Fruit fly (Drosophila melanogaster) whole organism, embryonic: ENCODE results near the gene Eaat2.
A peak's percentile ranks its signal among the peaks of the same experiment; 100 is the strongest.

Source experiments
- Atf3 ChIP-seq: fragments of 200-800 bp; sonication (Bioruptor generic); optimal IDR thresholded peaks from 3 replicates; lab custom pipeline; 2016; ENCODE audit warnings: missing biosample characterization, missing genetic modification characterization
- Bdp1 ChIP-seq: fragments of 200-800 bp; sonication (Bioruptor generic); optimal IDR thresholded peaks from 3 replicates; lab custom pipeline; 2016; ENCODE audit warnings: missing biosample characterization, missing genetic modification characterization
- CG11456 ChIP-seq: fragments of 200-800 bp; sonication (Bioruptor generic); IDR thresholded peaks from 3 replicates; pipeline ENCODE4 v1.3.6; 2022; ENCODE audit warnings: missing biosample characterization, missing genetic modification characterization
- CG12769 ChIP-seq: fragments of 200-800 bp; sonication (Bioruptor generic); optimal IDR thresholded peaks from 2 replicates; lab custom pipeline; 2019; ENCODE audit warnings: missing biosample characterization, mild to moderate bottlenecking, missing genetic modification characterization, moderate library complexity
- CG13296 ChIP-seq: fragments of 200-800 bp; sonication (Bioruptor generic); optimal IDR thresholded peaks from 3 replicates; lab custom pipeline; 2018; ENCODE audit warnings: missing biosample characterization, mild to moderate bottlenecking, missing genetic modification characterization
- CG13424 ChIP-seq: fragments of 200-800 bp; sonication (Bioruptor generic); optimal IDR thresholded peaks from 2 replicates; lab custom pipeline; 2019; ENCODE audit warnings: missing biosample characterization, mild to moderate bottlenecking, missing genetic modification characterization, moderate library complexity
- CG15269 ChIP-seq: fragments of 200-800 bp; sonication (Bioruptor generic); optimal IDR thresholded peaks from 2 replicates; lab custom pipeline; 2018; ENCODE audit warnings: missing biosample characterization, mild to moderate bottlenecking, missing genetic modification characterization, moderate library complexity
- CG16815 ChIP-seq: fragments of 200-800 bp; sonication (Bioruptor generic); optimal IDR thresholded peaks from 3 replicates; lab custom pipeline; 2017; ENCODE audit warnings: missing biosample characterization, mild to moderate bottlenecking, missing genetic modification characterization
- CG17186 ChIP-seq: fragments of 200-800 bp; sonication (Bioruptor generic); optimal IDR thresholded peaks from 3 replicates; lab custom pipeline; 2017; ENCODE audit warnings: missing biosample characterization, missing genetic modification reagents, missing genetic modification characterization
- CG17802 ChIP-seq: fragments of 200-800 bp; sonication (Bioruptor generic); optimal IDR thresholded peaks from 2 replicates; lab custom pipeline; 2018; ENCODE audit warnings: missing biosample characterization, mild to moderate bottlenecking, missing genetic modification characterization, moderate library complexity
- CG2116 ChIP-seq: fragments of 200-800 bp; sonication (Bioruptor generic); optimal IDR thresholded peaks from 3 replicates; lab custom pipeline; 2018; ENCODE audit warnings: missing biosample characterization, mild to moderate bottlenecking, missing genetic modification characterization
- CG2120 ChIP-seq: fragments of 200-800 bp; sonication (Bioruptor generic); optimal IDR thresholded peaks from 3 replicates; lab custom pipeline; 2016; ENCODE audit warnings: missing biosample characterization, missing genetic modification characterization
- CG33213 ChIP-seq: fragments of 200-800 bp; sonication (Bioruptor generic); optimal IDR thresholded peaks from 3 replicates; lab custom pipeline; 2016; ENCODE audit warnings: missing biosample characterization, missing genetic modification characterization
- CG4730 ChIP-seq: fragments of 200-800 bp; sonication (Bioruptor generic); IDR thresholded peaks from 2 replicates; pipeline ENCODE4 v1.3.6; 2022; ENCODE audit warnings: missing biosample characterization, missing genetic modification characterization
- CG7372 ChIP-seq: fragments of 200-800 bp; sonication (Bioruptor generic); IDR thresholded peaks from 2 replicates; pipeline ENCODE4 v1.3.6; 2022; ENCODE audit warnings: missing biosample characterization, missing genetic modification characterization
- CG7928 ChIP-seq: fragments of 200-800 bp; sonication (Bioruptor generic); optimal IDR thresholded peaks from 2 replicates; lab custom pipeline; 2017; ENCODE audit warnings: missing biosample characterization, mild to moderate bottlenecking, missing genetic modification characterization
- CG7987 ChIP-seq: fragments of 200-800 bp; sonication (Bioruptor generic); optimal IDR thresholded peaks from 2 replicates; lab custom pipeline; 2018; ENCODE audit warnings: missing biosample characterization, mild to moderate bottlenecking, missing genetic modification characterization, moderate library complexity
- CG8290 ChIP-seq, 3 experiments: fragments of 200-800 bp; sonication (Bioruptor generic); optimal IDR thresholded peaks; 2 replicates each; lab custom pipeline; 2016 to 2019; ENCODE audit warnings: missing biosample characterization in 3 of 3, missing genetic modification characterization in 3 of 3, mild to moderate bottlenecking in 2 of 3, moderate library complexity in 1 of 3
- CG8944 ChIP-seq: fragments of 200-800 bp; sonication (Bioruptor generic); optimal IDR thresholded peaks from 3 replicates; lab custom pipeline; 2016; ENCODE audit warnings: missing biosample characterization, missing genetic modification characterization
- CG9727 ChIP-seq: fragments of 200-800 bp; sonication (Bioruptor generic); optimal IDR thresholded peaks from 3 replicates; lab custom pipeline; 2017; ENCODE audit warnings: missing biosample characterization, mild to moderate bottlenecking, missing genetic modification characterization
- Gug ChIP-seq: fragments of 200-800 bp; sonication (Bioruptor generic); IDR thresholded peaks from 4 replicates; pipeline ENCODE4 v1.3.6; 2022; ENCODE audit warnings: missing biosample characterization, missing genetic modification characterization
- H15 ChIP-seq: fragments of 200-800 bp; sonication (Bioruptor generic); IDR thresholded peaks from 3 replicates; pipeline ENCODE4 v1.3.6; 2022; ENCODE audit warnings: missing biosample characterization, missing genetic modification characterization
- HHEX ChIP-seq: fragments of 200-800 bp; sonication (Bioruptor generic); optimal IDR thresholded peaks from 3 replicates; lab custom pipeline; 2017; ENCODE audit warnings: missing biosample characterization, mild to moderate bottlenecking, missing genetic modification characterization, missing genetic modification reagents
- Lim3 ChIP-seq: fragments of 200-800 bp; sonication (Bioruptor generic); IDR thresholded peaks from 2 replicates; pipeline ENCODE4 v1.3.6; 2022; ENCODE audit warnings: missing biosample characterization, missing genetic modification characterization
- Mrtf ChIP-seq: fragments of 200-800 bp; sonication (Bioruptor generic); IDR thresholded peaks from 3 replicates; pipeline ENCODE4 v1.3.6; 2022; ENCODE audit warnings: missing biosample characterization, missing genetic modification characterization
- Pdp1 ChIP-seq, 2 experiments: fragments of 200-800 bp; sonication (Bioruptor generic); optimal IDR thresholded peaks; 3 replicates each; lab custom pipeline; 2016; ENCODE audit warnings: missing biosample characterization in 2 of 2, missing genetic modification characterization in 2 of 2, mild to moderate bottlenecking in 1 of 2, moderate library complexity in 1 of 2
- TFAM ChIP-seq: fragments of 200-800 bp; sonication (Bioruptor generic); optimal IDR thresholded peaks from 2 replicates; lab custom pipeline; 2017; ENCODE audit warnings: missing biosample characterization, missing genetic modification characterization, inconsistent platforms
- Usf ChIP-seq: fragments of 200-800 bp; sonication (Bioruptor generic); optimal IDR thresholded peaks from 2 replicates; lab custom pipeline; 2017; ENCODE audit warnings: missing genotype, missing biosample characterization, missing genetic modification characterization
- ab ChIP-seq: fragments of 200-800 bp; sonication (Bioruptor generic); optimal IDR thresholded peaks from 2 replicates; lab custom pipeline; 2016; ENCODE audit warnings: missing biosample characterization, missing genetic modification characterization
- bigmax ChIP-seq: fragments of 200-800 bp; sonication (Bioruptor generic); optimal IDR thresholded peaks from 2 replicates; lab custom pipeline; 2018; ENCODE audit warnings: missing biosample characterization, mild to moderate bottlenecking, missing genetic modification characterization
- croc ChIP-seq: fragments of 200-800 bp; sonication (Bioruptor generic); conservative IDR thresholded peaks from 3 replicates; pipeline ENCODE4 v1.3.6; 2022; ENCODE audit warnings: missing biosample characterization, missing genetic modification characterization
- dati ChIP-seq: fragments of 200-800 bp; sonication (Bioruptor generic); IDR thresholded peaks from 2 replicates; pipeline ENCODE4 v1.3.6; 2022; ENCODE audit warnings: missing biosample characterization, missing genetic modification characterization
- dysf ChIP-seq: fragments of 200-800 bp; sonication (Bioruptor generic); IDR thresholded peaks from 3 replicates; pipeline ENCODE4 v1.3.6; 2022; ENCODE audit warnings: missing biosample characterization, missing genetic modification characterization
- ems ChIP-seq: fragments of 200-800 bp; sonication (Bioruptor generic); optimal IDR thresholded peaks from 3 replicates; lab custom pipeline; 2016; ENCODE audit warnings: missing biosample characterization, missing genetic modification characterization
- ewg ChIP-seq: fragments of 200-800 bp; sonication (Bioruptor generic); optimal IDR thresholded peaks from 3 replicates; lab custom pipeline; 2017; ENCODE audit warnings: mild to moderate bottlenecking, missing biosample characterization, missing genetic modification reagents, missing genetic modification characterization
- exex ChIP-seq: fragments of 200-800 bp; sonication (Bioruptor generic); optimal IDR thresholded peaks from 4 replicates; lab custom pipeline; 2018; ENCODE audit warnings: missing biosample characterization, mild to moderate bottlenecking, missing genetic modification characterization, moderate library complexity
- eyg ChIP-seq: fragments of 200-800 bp; sonication (Bioruptor generic); optimal IDR thresholded peaks from 3 replicates; lab custom pipeline; 2016; ENCODE audit warnings: missing biosample characterization, missing genetic modification characterization
- fru ChIP-seq: fragments of >200 bp; optimal IDR thresholded peaks from 2 replicates; lab custom pipeline; 2017
- gfzf ChIP-seq: fragments of 200-800 bp; sonication (Bioruptor generic); optimal IDR thresholded peaks from 2 replicates; lab custom pipeline; 2016; ENCODE audit warnings: missing biosample characterization, mild to moderate bottlenecking, missing genetic modification characterization, moderate library complexity
- grn ChIP-seq: fragments of 200-800 bp; sonication (Bioruptor generic); optimal IDR thresholded peaks from 3 replicates; lab custom pipeline; 2017; ENCODE audit warnings: missing biosample characterization, missing genetic modification characterization
- mld ChIP-seq: fragments of 200-800 bp; sonication (Bioruptor generic); IDR thresholded peaks from 3 replicates; pipeline ENCODE4 v1.3.6; 2022; ENCODE audit warnings: missing biosample characterization, missing genetic modification characterization; ENCODE audit not compliant: partially characterized antibody
- oc ChIP-seq: fragments of 200-800 bp; sonication (Bioruptor generic); optimal IDR thresholded peaks from 2 replicates; lab custom pipeline; 2018; ENCODE audit warnings: missing biosample characterization, mild to moderate bottlenecking, missing genetic modification characterization, moderate library complexity
- ro ChIP-seq: fragments of 200-800 bp; sonication (Bioruptor generic); IDR thresholded peaks from 2 replicates; pipeline ENCODE4 v1.3.6; 2022; ENCODE audit warnings: missing biosample characterization, missing genetic modification characterization
- slou ChIP-seq: fragments of 200-800 bp; sonication (Bioruptor generic); optimal IDR thresholded peaks from 3 replicates; lab custom pipeline; 2016; ENCODE audit warnings: missing biosample characterization, missing genetic modification characterization
- slp2 ChIP-seq: fragments of 200-800 bp; sonication (Bioruptor generic); optimal IDR thresholded peaks from 2 replicates; lab custom pipeline; 2016; ENCODE audit warnings: missing biosample characterization, missing genetic modification characterization
- sob ChIP-seq: fragments of 200-800 bp; sonication (Bioruptor generic); IDR thresholded peaks from 2 replicates; pipeline ENCODE4 v1.3.6; 2022; ENCODE audit warnings: missing biosample characterization, missing genetic modification characterization
- stc ChIP-seq: fragments of 200-800 bp; sonication (Bioruptor generic); IDR thresholded peaks from 2 replicates; pipeline ENCODE4 v1.3.6; 2022; ENCODE audit warnings: missing biosample characterization, missing genetic modification characterization
- tin ChIP-seq: fragments of 200-800 bp; sonication (Bioruptor generic); optimal IDR thresholded peaks from 3 replicates; lab custom pipeline; 2016; ENCODE audit warnings: missing biosample characterization, missing genetic modification characterization
- tio ChIP-seq: fragments of 200-800 bp; sonication (Bioruptor generic); optimal IDR thresholded peaks from 2 replicates; lab custom pipeline; 2017; ENCODE audit warnings: missing biosample characterization, missing genetic modification characterization, inconsistent platforms
- unpg ChIP-seq: fragments of 200-800 bp; sonication (Bioruptor generic); optimal IDR thresholded peaks from 3 replicates; lab custom pipeline; 2018; ENCODE audit warnings: missing biosample characterization, mild to moderate bottlenecking, missing genetic modification characterization, moderate library complexity
- wdn ChIP-seq: fragments of 200-800 bp; sonication (Bioruptor generic); IDR thresholded peaks from 2 replicates; pipeline ENCODE4 v1.3.6; 2022; ENCODE audit warnings: missing biosample characterization, missing genetic modification characterization

Gene Eaat2

dm6 chr2L:715489-715849, 28.7 kb downstream of the Eaat2 start (continued):
- TF ChIP-seq ewg (peak; percentile 86), CG12769 (tag; lab: Kevin White, UChicago) (peak; percentile 88), Lim3 (GFP tag; lab: Robert Waterston, UW) (peak; percentile 63; the same call in 1 of the 2 replicates), CG17186 (GFP tag; lab: Kevin White, UChicago) (peak; percentile 67), grn (peak; percentile 27), CG16815 (peak; percentile 86), gfzf (GFP tag; lab: Kevin White, UChicago) (no peak), CG13296 (GFP tag; lab: Kevin White, UChicago) (no peak), CG7987 (GFP tag; lab: Kevin White, UChicago) (peak; percentile 31), Atf3 (GFP tag; lab: Kevin White, UChicago) (peak; percentile 90), CG2116 (GFP tag; lab: Kevin White, UChicago) (peak; percentile 54), ems (GFP tag; lab: Kevin White, UChicago) (peak; percentile 79), CG15269 (tag; lab: Kevin White, UChicago) (peak; percentile 78), CG2120 (GFP tag; lab: Kevin White, UChicago) (no peak), CG17802 (peak; percentile 71), ab (GFP tag; lab: Kevin White, UChicago) (peak; percentile 62), fru (no peak), CG9727 (GFP tag; lab: Kevin White, UChicago) (peak; percentile 81), bigmax (GFP tag; lab: Kevin White, UChicago) (no peak), tin (GFP tag; lab: Kevin White, UChicago) (peak; percentile 84), mld (GFP tag; lab: Robert Waterston, UW) (no peak), TFAM (GFP tag; lab: Kevin White, UChicago) (peak; percentile 69), CG33213 (GFP tag; lab: Kevin White, UChicago) (peak; percentile 56), HHEX (peak; percentile 61), H15 (GFP tag; lab: Robert Waterston, UW) (peak; percentile 74), Pdp1 (GFP tag; optimal IDR thresholded peaks at IDR 0.05; lab: Kevin White, UChicago) (peak; percentile 66 to 87), eyg (GFP tag; lab: Kevin White, UChicago) (peak; percentile 48), slou (no peak), Usf (GFP tag; lab: Kevin White, UChicago) (peak; percentile 79), CG4730 (GFP tag; lab: Robert Waterston, UW) (peak; percentile 69), CG11456 (GFP tag; lab: Robert Waterston, UW) (peak; percentile 73), Gug (GFP tag; lab: Robert Waterston, UW) (peak; percentile 68; the same call in 2 of the 4 replicates), unpg (GFP tag; lab: Kevin White, UChicago) (peak; percentile 92), CG7928 (GFP tag; lab: Kevin White, UChicago) (no peak), CG13424 (tag; lab: Kevin White, UChicago) (peak; percentile 78), Bdp1 (GFP tag; lab: Kevin White, UChicago) (peak; percentile 72), CG8290 (GFP tag; optimal IDR thresholded peaks at IDR 0.05; lab: Kevin White, UChicago) (peak; percentile 80), CG8290 (tag; optimal IDR thresholded peaks at IDR 0.05; lab: Kevin White, UChicago) (peak in 1 of 2 experiments; percentile 89), exex (tag; lab: Kevin White, UChicago) (no peak), slp2 (GFP tag; lab: Kevin White, UChicago) (peak; percentile 80), wdn (GFP tag; lab: Robert Waterston, UW) (peak; percentile 46; the same call in 1 of the 2 replicates), CG8944 (GFP tag; lab: Kevin White, UChicago) (peak; percentile 87), sob (GFP tag; lab: Robert Waterston, UW) (peak; percentile 71; the same call in 1 of the 2 replicates), Mrtf (peak; percentile 69; the same call in 2 of the 3 replicates), dysf (GFP tag; lab: Robert Waterston, UW) (peak; percentile 85), oc (tag; lab: Kevin White, UChicago) (peak; percentile 91), stc (GFP tag; lab: Robert Waterston, UW) (peak; percentile 84), ro (GFP tag; lab: Robert Waterston, UW) (peak; percentile 48; the same call in 1 of the 2 replicates), dati (GFP tag; lab: Robert Waterston, UW) (peak; percentile 59; the same call in 1 of the 2 replicates), croc (peak; percentile 84), CG7372 (GFP tag; lab: Robert Waterston, UW) (no peak), tio (peak; percentile 70)
